Fruit fly (Drosophila melanogaster): Measurements from ENCODE around the gene CG42394.

The CG42394 gene

dm6 chr3R:10881824-10882559 lies 32.4 kb downstream of the CG42394 start, which contains the start of gene Tpc1 (continued):
- TF ChIP-seq Atf3 (GFP tag; optimal IDR thresholded peaks at IDR 0.05) (peak; percentile 13), hkb (optimal IDR thresholded peaks at IDR 0.05) (no peak), hkb (GFP tag; IDR thresholded peaks at IDR 0.05) (no peak), H2.0 (GFP tag; IDR thresholded peaks at IDR 0.05) (0 out of 2 replicates have a peak, but pooled peaks have one; percentile 10), dan (GFP tag; IDR thresholded peaks at IDR 0.05) (no peak), B-H1 (GFP tag; IDR thresholded peaks at IDR 0.05) (no peak), yki (optimal IDR thresholded peaks at IDR 0.05) (no peak), gcm (GFP tag; optimal IDR thresholded peaks at IDR 0.05) (peak; percentile 63), pb (GFP tag; optimal IDR thresholded peaks at IDR 0.05) (no peak), sob (GFP tag; IDR thresholded peaks at IDR 0.05) (no peak; the same call in 1 of the 2 replicates), scrt (GFP tag; optimal IDR thresholded peaks at IDR 0.05) (peak; percentile 47), CG18476 (GFP tag; optimal IDR thresholded peaks at IDR 0.05) (no peak), bab2 (GFP tag; optimal IDR thresholded peaks at IDR 0.05) (peak; percentile 24), exex (tag; optimal IDR thresholded peaks at IDR 0.05) (peak; percentile 16), Doc3 (GFP tag; IDR thresholded peaks at IDR 0.05; ENCODE audit: partially characterized antibody) (peak; percentile 90), CG11504 (tag; optimal IDR thresholded peaks at IDR 0.05) (peak; percentile 88), CG13296 (GFP tag; optimal IDR thresholded peaks at IDR 0.05) (no peak), Mes4 (GFP tag; optimal IDR thresholded peaks at IDR 0.05) (no peak), CG7786 (GFP tag; optimal IDR thresholded peaks at IDR 0.05) (peak; percentile 42), tup (GFP tag; optimal IDR thresholded peaks at IDR 0.05) (no peak), Lpt (GFP tag; optimal IDR thresholded peaks at IDR 0.05) (no peak), HLH54F (GFP tag; optimal IDR thresholded peaks at IDR 0.05) (peak; percentile 62), CG34224 (GFP tag; IDR thresholded peaks at IDR 0.05; ENCODE audit: partially characterized antibody) (peak; percentile 91), luna (GFP tag; optimal IDR thresholded peaks at IDR 0.05) (peak; percentile 48), lab (GFP tag; optimal IDR thresholded peaks at IDR 0.05) (peak; percentile 24), sima (GFP tag; optimal IDR thresholded peaks at IDR 0.05) (no peak), Abd-B (GFP tag; optimal IDR thresholded peaks at IDR 0.05) (peak; percentile 48), CG1832 (GFP tag; optimal IDR thresholded peaks at IDR 0.05) (no peak), CG11093 (GFP tag; IDR thresholded peaks at IDR 0.05) (no peak), CG14710 (tag; optimal IDR thresholded peaks at IDR 0.05) (peak; percentile 62), CG10147 (GFP tag; optimal IDR thresholded peaks at IDR 0.05) (peak; percentile 46), Awh (GFP tag; IDR thresholded peaks at IDR 0.05) (no peak), Med (GFP tag) (peak; percentile 82), CG31365 (tag; optimal IDR thresholded peaks at IDR 0.05) (no peak), CG3163 (GFP tag; optimal IDR thresholded peaks at IDR 0.05) (peak; percentile 7), tap (tag; optimal IDR thresholded peaks at IDR 0.05) (no peak), CG14441 (GFP tag; IDR thresholded peaks at IDR 0.05) (no peak), CG9215 (GFP tag; IDR thresholded peaks at IDR 0.05) (no peak), lbe (GFP tag; optimal IDR thresholded peaks at IDR 0.05) (peak; percentile 26), pho (GFP tag; optimal IDR thresholded peaks at IDR 0.05) (peak; percentile 55), CG3838 (GFP tag; optimal IDR thresholded peaks at IDR 0.05) (no peak), twi (tag; optimal IDR thresholded peaks at IDR 0.05) (peak; percentile 14), HmgD (GFP tag; optimal IDR thresholded peaks at IDR 0.05) (no peak), CG16779 (GFP tag; IDR thresholded peaks at IDR 0.05) (no peak), run (tag; optimal IDR thresholded peaks at IDR 0.05) (no peak), CG2120 (GFP tag; optimal IDR thresholded peaks at IDR 0.05) (peak; percentile 73), Dad (GFP tag; optimal IDR thresholded peaks at IDR 0.05) (peak; percentile 29), Meics (GFP tag; optimal IDR thresholded peaks at IDR 0.05) (peak; percentile 38), CG12104 (GFP tag; optimal IDR thresholded peaks at IDR 0.05) (no peak), Hsf (GFP tag; optimal IDR thresholded peaks at IDR 0.05) (peak; percentile 57), Ssrp (tag; optimal IDR thresholded peaks at IDR 0.05) (peak; percentile 2)

Measured in whole organism, embryonic.